Worm (Caenorhabditis elegans): ENCODE measurements around the gene lgc-46.

DNA sequence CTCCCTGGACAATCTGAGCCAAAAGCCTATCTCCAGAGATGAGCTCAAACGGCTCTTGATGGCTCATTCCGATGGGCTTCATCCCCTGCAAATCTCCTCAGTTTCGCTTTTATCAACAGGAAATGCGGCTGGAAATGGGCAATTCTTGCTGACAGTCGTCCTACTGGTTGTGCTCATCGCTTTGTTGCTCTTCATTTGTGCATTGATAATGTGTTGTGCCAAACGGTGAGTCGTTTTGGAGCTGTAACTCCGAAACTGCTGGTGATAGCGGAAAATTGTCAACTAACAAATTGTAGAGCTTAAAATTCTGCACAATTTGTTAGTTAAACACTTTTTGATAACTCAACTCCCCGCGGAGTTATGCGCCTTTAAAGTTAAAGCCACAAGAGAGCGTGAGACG lies 43.2 kb upstream of the lgc-46 start:
- no peak for TF ChIP-seq mab-5 (tag; optimal IDR thresholded peaks at IDR 0.05)
- no peak for TF ChIP-seq blmp-1 (tag; optimal IDR thresholded peaks at IDR 0.05; ENCODE audit: insufficient read depth)
- TF ChIP-seq ztf-4 (tag; optimal IDR thresholded peaks at IDR 0.05), result no peak
- TF ChIP-seq unc-62 (GFP tag; optimal IDR thresholded peaks at IDR 0.05), result no peak
- TF ChIP-seq lsy-2 (tag; optimal IDR thresholded peaks at IDR 0.05), result no peak
- TF ChIP-seq mbf-1 (tag; optimal IDR thresholded peaks at IDR 0.05), result no peak
- TF ChIP-seq snpc-4 (tag; optimal IDR thresholded peaks at IDR 0.05), result no peak
- no peak for TF ChIP-seq nhr-11 (tag; optimal IDR thresholded peaks at IDR 0.05)
- no peak for TF ChIP-seq alr-1 (tag; optimal IDR thresholded peaks at IDR 0.05)
- TF ChIP-seq Y55F3AM.14 (GFP tag; optimal IDR thresholded peaks at IDR 0.05), result no peak
- no peak for TF ChIP-seq nhr-237 (tag; optimal IDR thresholded peaks at IDR 0.05)
- no peak for TF ChIP-seq nhr-129 (tag; optimal IDR thresholded peaks at IDR 0.05)
- TF ChIP-seq egl-27 (tag; optimal IDR thresholded peaks at IDR 0.05), result no peak
- TF ChIP-seq nhr-25 (tag; optimal IDR thresholded peaks at IDR 0.05), result no peak
